Worm (Caenorhabditis elegans) whole organism, late embryonic: ENCODE data around the gene dach-1.

ENCODE experiments used
- ahr-1 ChIP-seq: sonication (generic microtip); optimal IDR thresholded peaks from 2 replicates; lab custom pipeline; 2016; ENCODE audit warnings: missing genetic modification characterization, missing compliant biosample characterization
- ama-1 ChIP-seq: fragments of 150-350 bp; optimal IDR thresholded peaks from 2 replicates; lab custom pipeline; 2014
- ceh-45 ChIP-seq: fragments of 200-800 bp; sonication (Bioruptor generic); IDR thresholded peaks from 2 replicates; pipeline ENCODE4 v1.3.6; 2022; ENCODE audit warnings: missing genetic modification reagents, missing genetic modification characterization, missing compliant biosample characterization
- ets-4 ChIP-seq: sonication (generic microtip); optimal IDR thresholded peaks from 2 replicates; lab custom pipeline; 2016; ENCODE audit warnings: missing genetic modification characterization, missing compliant biosample characterization
- hlh-6 ChIP-seq: sonication (generic microtip); optimal IDR thresholded peaks from 2 replicates; lab custom pipeline; 2016; ENCODE audit warnings: missing genotype, missing genetic modification characterization, missing compliant biosample characterization
- nfya-1 ChIP-seq: sonication (generic microtip); optimal IDR thresholded peaks from 2 replicates; lab custom pipeline; 2017; ENCODE audit warnings: missing genetic modification characterization, mild to moderate bottlenecking, missing compliant biosample characterization, antibody characterized with exemption, moderate library complexity
- pha-2 ChIP-seq: sonication (generic microtip); optimal IDR thresholded peaks from 2 replicates; lab custom pipeline; 2017; ENCODE audit warnings: mild to moderate bottlenecking, missing genetic modification characterization, missing compliant biosample characterization
- unc-55 ChIP-seq: sonication (generic microtip); optimal IDR thresholded peaks from 2 replicates; lab custom pipeline; 2017; ENCODE audit warnings: missing biosample characterization, missing genetic modification reagents, missing genetic modification characterization

DNA sequence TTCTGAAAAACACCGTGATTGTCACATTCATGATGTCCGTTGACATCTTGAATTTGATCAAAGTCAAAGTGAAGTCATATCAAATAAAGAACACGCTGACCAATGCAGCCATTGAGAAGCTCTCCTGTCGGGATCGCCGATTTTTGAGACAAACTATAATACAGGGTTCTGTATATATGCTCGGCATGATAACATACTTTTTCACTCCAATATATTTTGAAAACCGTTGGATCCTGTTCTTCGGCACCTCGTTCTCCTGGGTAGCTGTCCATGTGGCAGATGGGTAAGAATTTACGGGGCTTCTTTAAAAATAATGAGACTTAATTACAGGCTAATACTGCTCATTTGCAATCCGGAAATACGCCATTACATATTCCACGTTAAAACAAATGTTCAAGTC lies 27.3 kb upstream of the dach-1 start:
- TF ChIP-seq pha-2, result no peak
- TF ChIP-seq ama-1, result no peak
- TF ChIP-seq nfya-1 (tag; lab: Kevin White, UChicago), result no peak
- TF ChIP-seq ceh-45 (GFP tag; lab: Robert Waterston, UW), result no peak
- no peak for TF ChIP-seq unc-55 (GFP tag; lab: Kevin White, UChicago)
- no peak for TF ChIP-seq ahr-1 (tag; lab: Kevin White, UChicago)
- TF ChIP-seq hlh-6 (tag; lab: Kevin White, UChicago), result no peak
- TF ChIP-seq ets-4 (tag; lab: Kevin White, UChicago), result no peak
